Comparison of ENCODE assay signal across 2 worm cellular contexts in the genomic region with DNA sequence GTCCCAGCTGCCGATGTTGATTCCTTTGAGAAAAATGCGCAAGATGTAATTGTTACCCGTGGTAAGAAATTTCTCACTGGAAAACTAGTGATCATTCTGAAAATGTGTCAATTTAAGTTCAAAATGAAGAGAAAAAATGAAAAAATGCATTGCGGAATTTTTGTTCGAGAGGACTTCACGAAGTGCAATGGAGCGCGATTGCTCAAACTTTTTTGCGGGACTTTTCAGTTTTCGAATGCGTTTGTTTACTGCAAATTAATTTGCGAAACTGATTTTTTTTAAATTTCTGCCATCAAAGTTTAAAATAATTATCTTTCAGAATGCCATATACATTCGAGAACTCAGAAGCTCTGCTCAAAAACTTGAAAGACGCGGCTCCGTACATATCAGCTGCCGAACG.
A peak's percentile ranks its signal among the peaks of the same experiment; 100 is the strongest.
TF ChIP-seq lines count a peak whose summit lies in the region.

Gene nuaf-1, minus strand, starts transcription at position 98 of the 400 bp plus-strand sequence.
Gene bir-2, plus strand, starts transcription at position 318 of the 400 bp plus-strand sequence.

TF ChIP-seq in whole organism, L1 larva, 84 proteins besides CTCF, POLR2A, EP300 and RAD21 (continued from another document):
- TF ChIP-seq mef-2 (tag; optimal IDR thresholded peaks at IDR 0.05; lab: Kevin White, UChicago) (no peak), mdl-1 (tag; optimal IDR thresholded peaks at IDR 0.05; lab: Kevin White, UChicago) (no peak), snpc-4 (tag; optimal IDR thresholded peaks at IDR 0.05; lab: Kevin White, UChicago) (peak; percentile 28), ets-5 (GFP tag; IDR thresholded peaks at IDR 0.05; lab: Robert Waterston, UW) (no peak), nhr-85 (tag; lab: Kevin White, UChicago) (peak; percentile 73), egl-13 (tag; optimal IDR thresholded peaks at IDR 0.05; lab: Kevin White, UChicago) (peak; percentile 26), vab-15 (tag; optimal IDR thresholded peaks at IDR 0.05; lab: Kevin White, UChicago) (no peak), rnt-1 (tag; optimal IDR thresholded peaks at IDR 0.05; lab: Kevin White, UChicago) (peak; percentile 88), tlp-1 (tag; optimal IDR thresholded peaks at IDR 0.05; lab: Kevin White, UChicago) (no peak), sox-4 (tag; optimal IDR thresholded peaks at IDR 0.05; lab: Kevin White, UChicago) (no peak), lin-35 (GFP tag; optimal IDR thresholded peaks at IDR 0.05; lab: Kevin White, UChicago) (peak; percentile 78 to 90), fkh-8 (tag; optimal IDR thresholded peaks at IDR 0.05; lab: Kevin White, UChicago) (peak; percentile 41), sup-37 (GFP tag; optimal IDR thresholded peaks at IDR 0.05; lab: Kevin White, UChicago) (no peak), blmp-1 (tag; optimal IDR thresholded peaks at IDR 0.05; lab: Kevin White, UChicago) (peak; percentile 38), fkh-10 (GFP tag; optimal IDR thresholded peaks at IDR 0.05; lab: Kevin White, UChicago) (no peak), ceh-8 (GFP tag; optimal IDR thresholded peaks at IDR 0.05; lab: Kevin White, UChicago) (no peak), nhr-47 (tag; optimal IDR thresholded peaks at IDR 0.05; lab: Kevin White, UChicago) (peak; percentile 78), unc-62 (GFP tag; optimal IDR thresholded peaks at IDR 0.05; lab: Kevin White, UChicago) (no peak), irx-1 (tag; optimal IDR thresholded peaks at IDR 0.05; lab: Kevin White, UChicago) (peak; percentile 23), elt-2 (tag; optimal IDR thresholded peaks at IDR 0.05; lab: Kevin White, UChicago) (no peak), nhr-71 (tag; optimal IDR thresholded peaks at IDR 0.05; lab: Kevin White, UChicago) (peak; percentile 77), lin-39 (tag; optimal IDR thresholded peaks at IDR 0.05; lab: Kevin White, UChicago) (no peak), zip-4 (GFP tag; optimal IDR thresholded peaks at IDR 0.05; lab: Kevin White, UChicago) (no peak), nhr-28 (tag; optimal IDR thresholded peaks at IDR 0.05; lab: Kevin White, UChicago) (no peak), unc-30 (tag; optimal IDR thresholded peaks at IDR 0.05; lab: Kevin White, UChicago) (no peak), ceh-82 (tag; optimal IDR thresholded peaks at IDR 0.05; lab: Kevin White, UChicago) (peak in 2 of 3 experiments; percentile 47 to 55), efl-1 (optimal IDR thresholded peaks at IDR 0.05; lab: Kevin White, UChicago) (peak; percentile 68 to 82), efl-1 (GFP tag; optimal IDR thresholded peaks at IDR 0.05 in 1 of 2; lab: Kevin White, UChicago) (peak; percentile 85 to 98), pqm-1 (tag; optimal IDR thresholded peaks at IDR 0.05; lab: Kevin White, UChicago) (no peak), nhr-20 (tag; optimal IDR thresholded peaks at IDR 0.05; lab: Kevin White, UChicago) (peak; percentile 59), jun-1 (tag; optimal IDR thresholded peaks at IDR 0.05; lab: Kevin White, UChicago) (peak; percentile 28), xbp-1 (tag; optimal IDR thresholded peaks at IDR 0.05; lab: Kevin White, UChicago) (peak; percentile 57), dpl-1 (GFP tag; optimal IDR thresholded peaks at IDR 0.05; lab: Kevin White, UChicago) (peak; percentile 75 to 91 (median 85)), ces-1 (GFP tag; optimal IDR thresholded peaks at IDR 0.05; lab: Kevin White, UChicago) (no peak), unc-86 (tag; optimal IDR thresholded peaks at IDR 0.05; lab: Kevin White, UChicago) (peak; percentile 54), grh-1 (GFP tag; IDR thresholded peaks at IDR 0.05; lab: Robert Waterston, UW) (no peak), elt-3 (tag; optimal IDR thresholded peaks at IDR 0.05; lab: Kevin White, UChicago) (peak in 2 of 6 experiments; percentile 25 to 65), hpl-2 (GFP tag; optimal IDR thresholded peaks at IDR 0.05; lab: Kevin White, UChicago) (no peak), mab-9 (GFP tag; IDR thresholded peaks at IDR 0.05; lab: Robert Waterston, UW) (no peak), nhr-77 (tag; optimal IDR thresholded peaks at IDR 0.05; lab: Kevin White, UChicago) (no peak), nhr-19 (GFP tag; conservative IDR thresholded peaks at IDR 0.05; lab: Robert Waterston, UW) (peak; percentile 54), tbx-2 (tag; optimal IDR thresholded peaks at IDR 0.05; lab: Kevin White, UChicago) (peak; percentile 52), hlh-17 (GFP tag; optimal IDR thresholded peaks at IDR 0.05; lab: Kevin White, UChicago; ENCODE audit: borderline replicate concordance) (no peak), C34B4.2 (tag; optimal IDR thresholded peaks at IDR 0.05; lab: Kevin White, UChicago) (no peak), nhr-12 (tag; optimal IDR thresholded peaks at IDR 0.05; lab: Kevin White, UChicago) (no peak), ama-1 (optimal IDR thresholded peaks at IDR 0.05; lab: Kevin White, UChicago) (no peak), nhr-237 (tag; optimal IDR thresholded peaks at IDR 0.05; lab: Kevin White, UChicago) (no peak), fos-1 (tag; optimal IDR thresholded peaks at IDR 0.05; lab: Kevin White, UChicago) (no peak)

TF ChIP-seq in whole organism, L4 larva, 104 proteins besides CTCF, POLR2A, EP300 and RAD21 (continued from another document):
- TF ChIP-seq nhr-76 (tag; optimal IDR thresholded peaks at IDR 0.05; lab: Kevin White, UChicago): no peak
- TF ChIP-seq daf-19 (GFP tag; conservative IDR thresholded peaks at IDR 0.05; lab: Robert Waterston, UW): no peak
- TF ChIP-seq nhr-102 (tag; optimal IDR thresholded peaks at IDR 0.05; lab: Kevin White, UChicago): no peak
- no peak for TF ChIP-seq tra-1 (GFP tag; IDR thresholded peaks at IDR 0.05; lab: Robert Waterston, UW)
- peak; percentile 90 for TF ChIP-seq nhr-6 (tag; optimal IDR thresholded peaks at IDR 0.05; lab: Kevin White, UChicago)
- TF ChIP-seq zip-2 (tag; optimal IDR thresholded peaks at IDR 0.05; lab: Kevin White, UChicago): no peak
- TF ChIP-seq tag-97 (GFP tag; IDR thresholded peaks at IDR 0.05; lab: Robert Waterston, UW): no peak
- TF ChIP-seq lir-3 (tag; optimal IDR thresholded peaks at IDR 0.05; lab: Kevin White, UChicago): no peak
- TF ChIP-seq F26F4.8 (GFP tag; conservative IDR thresholded peaks at IDR 0.05; lab: Robert Waterston, UW): no peak
- no peak for TF ChIP-seq gei-8 (GFP tag; optimal IDR thresholded peaks at IDR 0.05; lab: Kevin White, UChicago)
- TF ChIP-seq sdz-12 (GFP tag; optimal IDR thresholded peaks at IDR 0.05; lab: Kevin White, UChicago): no peak
- no peak for TF ChIP-seq snpc-4 (tag; optimal IDR thresholded peaks at IDR 0.05; lab: Kevin White, UChicago)
- TF ChIP-seq ceh-44 (GFP tag; IDR thresholded peaks at IDR 0.05; lab: Robert Waterston, UW): no peak
- TF ChIP-seq hmg-1.1 (GFP tag; IDR thresholded peaks at IDR 0.05; lab: Robert Waterston, UW): 0 out of 2 replicates have a peak, but pooled peaks have one; percentile 19
- TF ChIP-seq lin-15B (tag; optimal IDR thresholded peaks at IDR 0.05; lab: Kevin White, UChicago): peak; percentile 29
- TF ChIP-seq nhr-28 (tag; optimal IDR thresholded peaks at IDR 0.05; lab: Kevin White, UChicago): no peak
- TF ChIP-seq zfp-2 (tag; optimal IDR thresholded peaks at IDR 0.05; lab: Kevin White, UChicago): no peak
- no peak for TF ChIP-seq ZK337.2 (GFP tag; IDR thresholded peaks at IDR 0.05; lab: Robert Waterston, UW)
- no peak for TF ChIP-seq spr-1 (tag; optimal IDR thresholded peaks at IDR 0.05; lab: Kevin White, UChicago)
- TF ChIP-seq F37D6.2 (tag; optimal IDR thresholded peaks at IDR 0.05; lab: Kevin White, UChicago): no peak
- TF ChIP-seq pqm-1 (tag; optimal IDR thresholded peaks at IDR 0.05; lab: Kevin White, UChicago): no peak
- TF ChIP-seq mes-2 (tag; optimal IDR thresholded peaks at IDR 0.05; lab: Kevin White, UChicago; ENCODE audit: poor library complexity, severe bottlenecking): peak; percentile 82
- TF ChIP-seq fkh-10 (GFP tag; optimal IDR thresholded peaks at IDR 0.05; lab: Kevin White, UChicago): no peak
- TF ChIP-seq jun-1 (tag; optimal IDR thresholded peaks at IDR 0.05; lab: Kevin White, UChicago): no peak
- no peak for TF ChIP-seq pha-4 (GFP tag; IDR thresholded peaks at IDR 0.05; lab: Robert Waterston, UW)
- no peak for TF ChIP-seq pha-4 (tag; optimal IDR thresholded peaks at IDR 0.05; lab: Kevin White, UChicago)
- TF ChIP-seq nhr-10 (tag; optimal IDR thresholded peaks at IDR 0.05; lab: Kevin White, UChicago): no peak
- TF ChIP-seq ceh-28 (tag; optimal IDR thresholded peaks at IDR 0.05; lab: Kevin White, UChicago): no peak
- no peak for TF ChIP-seq zag-1 (tag; optimal IDR thresholded peaks at IDR 0.05; lab: Kevin White, UChicago)
- TF ChIP-seq nhr-25 (tag; optimal IDR thresholded peaks at IDR 0.05; lab: Kevin White, UChicago; ENCODE audit: borderline replicate concordance, insufficient read depth): no peak
- no peak for TF ChIP-seq R02D3.7 (tag; optimal IDR thresholded peaks at IDR 0.05; lab: Kevin White, UChicago)
- no peak for TF ChIP-seq nhr-111 (GFP tag; optimal IDR thresholded peaks at IDR 0.05; lab: Kevin White, UChicago)
- peak in 1 of 2 experiments; percentile 65 for TF ChIP-seq lsy-2 (tag; optimal IDR thresholded peaks at IDR 0.05; lab: Kevin White, UChicago)
- TF ChIP-seq nhr-11 (tag; optimal IDR thresholded peaks at IDR 0.05; lab: Kevin White, UChicago): no peak
- no peak for TF ChIP-seq set-16 (GFP tag; IDR thresholded peaks at IDR 0.05; lab: Robert Waterston, UW)
- no peak for TF ChIP-seq dmd-6 (GFP tag; IDR thresholded peaks at IDR 0.05; lab: Robert Waterston, UW)
- no peak for TF ChIP-seq ceh-82 (tag; optimal IDR thresholded peaks at IDR 0.05; lab: Kevin White, UChicago)
- TF ChIP-seq ceh-62 (tag; optimal IDR thresholded peaks at IDR 0.05; lab: Kevin White, UChicago): no peak
- TF ChIP-seq dmd-8 (GFP tag; IDR thresholded peaks at IDR 0.05; lab: Robert Waterston, UW): no peak
- TF ChIP-seq spr-3 (GFP tag; optimal IDR thresholded peaks at IDR 0.05; lab: Kevin White, UChicago): no peak
- TF ChIP-seq rbr-2 (tag; optimal IDR thresholded peaks at IDR 0.05; lab: Kevin White, UChicago): no peak
- no peak for TF ChIP-seq mdl-1 (tag; optimal IDR thresholded peaks at IDR 0.05; lab: Kevin White, UChicago)
- no peak for TF ChIP-seq unc-130 (GFP tag; optimal IDR thresholded peaks at IDR 0.05; lab: Kevin White, UChicago)
- TF ChIP-seq lin-1 (GFP tag; IDR thresholded peaks at IDR 0.05; lab: Robert Waterston, UW): no peak
- TF ChIP-seq lin-38 (GFP tag; IDR thresholded peaks at IDR 0.05; lab: Robert Waterston, UW): peak; percentile 95
- TF ChIP-seq daf-12 (tag; optimal IDR thresholded peaks at IDR 0.05; lab: Kevin White, UChicago): no peak
- no peak for TF ChIP-seq T20F7.1 (GFP tag; optimal IDR thresholded peaks at IDR 0.05; lab: Kevin White, UChicago)
- TF ChIP-seq nhr-42 (GFP tag; IDR thresholded peaks at IDR 0.05; lab: Robert Waterston, UW): no peak
- TF ChIP-seq ctbp-1 (GFP tag; IDR thresholded peaks at IDR 0.05; lab: Robert Waterston, UW): no peak
- no peak for TF ChIP-seq aly-2 (tag; optimal IDR thresholded peaks at IDR 0.05; lab: Kevin White, UChicago)
- no peak for TF ChIP-seq Y48G9A.11 (GFP tag; IDR thresholded peaks at IDR 0.05; lab: Robert Waterston, UW)
- TF ChIP-seq lin-29 (GFP tag; IDR thresholded peaks at IDR 0.05; lab: Robert Waterston, UW): no peak
- no peak for TF ChIP-seq vab-7 (GFP tag; IDR thresholded peaks at IDR 0.05; lab: Robert Waterston, UW)
- TF ChIP-seq cey-2 (tag; optimal IDR thresholded peaks at IDR 0.05; lab: Kevin White, UChicago; ENCODE audit: borderline replicate concordance, insufficient read depth): no peak
